Fruit fly (Drosophila melanogaster): Measurements from ENCODE around the gene fusl.

- TF ChIP-seq Myc (optimal IDR thresholded peaks at IDR 0.05) (no peak), psq (optimal IDR thresholded peaks at IDR 0.05) (no peak), ttk (optimal IDR thresholded peaks at IDR 0.05) (no peak), Sin3A (optimal IDR thresholded peaks at IDR 0.05) (no peak), insv (optimal IDR thresholded peaks at IDR 0.05) (no peak), h (optimal IDR thresholded peaks at IDR 0.05) (no peak)
Measured at dm6 chr2L:5286572-5286971, 51.3 kb downstream of the fusl start.

All from Kc167 (cell line).